Fruit fly (Drosophila melanogaster): ENCODE data around the gene Ent2.
A peak's percentile ranks its signal among the peaks of the same experiment; 100 is the strongest.

The Ent2 gene

DNA sequence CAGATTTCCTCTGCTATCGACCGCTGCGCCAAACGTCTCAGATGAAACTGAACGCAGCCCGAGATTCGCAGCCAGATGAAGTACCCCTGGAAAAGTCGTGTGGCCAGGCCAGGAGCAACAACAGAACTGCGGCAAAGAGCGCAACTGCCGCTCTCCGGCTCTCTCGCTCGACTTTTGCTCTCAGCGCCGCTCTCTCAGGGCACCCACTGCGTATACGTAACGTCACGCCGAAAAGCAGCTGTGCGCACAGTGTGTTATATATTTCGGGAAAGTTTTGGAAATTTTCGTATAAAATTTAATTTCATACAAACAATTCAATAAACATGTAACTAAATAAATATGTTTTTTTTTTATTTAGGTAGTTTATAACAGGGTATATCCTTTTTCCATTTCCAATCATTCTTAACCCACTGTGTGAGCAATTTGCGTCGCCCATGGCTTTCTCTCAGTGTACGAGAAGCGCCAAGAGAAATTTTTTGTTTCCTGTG lies 38.9 kb downstream of the Ent2 start, which contains the start of gene Dpp10 (continued):
- TF ChIP-seq CG8290 (GFP tag; optimal IDR thresholded peaks at IDR 0.05) (peak; percentile 2), CG8290 (tag; optimal IDR thresholded peaks at IDR 0.05) (peak in 1 of 2 experiments; percentile 75), CoRest (tag; optimal IDR thresholded peaks at IDR 0.05) (peak; percentile 91), aop (GFP tag; IDR thresholded peaks at IDR 0.05) (peak; percentile 51; the same call in 1 of the 2 replicates), CG12236 (GFP tag; optimal IDR thresholded peaks at IDR 0.05) (peak; percentile 59), tgo (GFP tag; IDR thresholded peaks at IDR 0.05) (peak; percentile 96), CG17829 (tag; optimal IDR thresholded peaks at IDR 0.05) (peak; percentile 75), Six4 (GFP tag; optimal IDR thresholded peaks at IDR 0.05) (peak; percentile 62), Gug (GFP tag; IDR thresholded peaks at IDR 0.05) (peak; percentile 90), B-H2 (GFP tag; optimal IDR thresholded peaks at IDR 0.05) (peak; percentile 94), Ssrp (tag; optimal IDR thresholded peaks at IDR 0.05) (peak; percentile 68), CG10462 (GFP tag; optimal IDR thresholded peaks at IDR 0.05) (peak; percentile 77), Jarid2 (GFP tag; optimal IDR thresholded peaks at IDR 0.05) (peak; percentile 55), sens-2 (GFP tag; IDR thresholded peaks at IDR 0.05) (peak; percentile 66; the same call in 1 of the 2 replicates), Hr3 (GFP tag; optimal IDR thresholded peaks at IDR 0.05) (peak; percentile 87), CG15601 (tag; optimal IDR thresholded peaks at IDR 0.05) (peak; percentile 32), CG6765 (GFP tag; optimal IDR thresholded peaks at IDR 0.05) (peak; percentile 85), Meics (GFP tag; optimal IDR thresholded peaks at IDR 0.05) (peak; percentile 94), CG10267 (tag; optimal IDR thresholded peaks at IDR 0.05) (peak; percentile 64), CG4730 (GFP tag; IDR thresholded peaks at IDR 0.05) (peak; percentile 95), hb (GFP tag; IDR thresholded peaks at IDR 0.05; ENCODE audit: partially characterized antibody) (no peak), B-H1 (GFP tag; IDR thresholded peaks at IDR 0.05) (peak; percentile 92), maf-S (GFP tag; optimal IDR thresholded peaks at IDR 0.05) (peak; percentile 77), mam (GFP tag; optimal IDR thresholded peaks at IDR 0.05) (peak; percentile 94), ranshi (GFP tag; IDR thresholded peaks at IDR 0.05) (peak; percentile 96), CG7987 (GFP tag; optimal IDR thresholded peaks at IDR 0.05) (peak; percentile 60), Mrtf (GFP tag; IDR thresholded peaks at IDR 0.05) (peak; percentile 96), stc (GFP tag; IDR thresholded peaks at IDR 0.05) (peak; percentile 95), CG2889 (GFP tag; IDR thresholded peaks at IDR 0.05) (peak; percentile 96), CG9609 (GFP tag; optimal IDR thresholded peaks at IDR 0.05) (peak; percentile 80), emc (GFP tag; optimal IDR thresholded peaks at IDR 0.05) (peak; percentile 83), ATbp (GFP tag; optimal IDR thresholded peaks at IDR 0.05) (peak; percentile 84), CG4424 (GFP tag; optimal IDR thresholded peaks at IDR 0.05) (peak; percentile 73), BEAF-32 (GFP tag; optimal IDR thresholded peaks at IDR 0.05) (no peak), amos (GFP tag; IDR thresholded peaks at IDR 0.05; ENCODE audit: partially characterized antibody) (no peak; the same call in 1 of the 2 replicates), Med (GFP tag) (peak; percentile 98), CG6689 (GFP tag; IDR thresholded peaks at IDR 0.05) (peak; percentile 94), pros (GFP tag; optimal IDR thresholded peaks at IDR 0.05) (no peak), dm (GFP tag; optimal IDR thresholded peaks at IDR 0.05) (peak; percentile 43), CG6654 (GFP tag; optimal IDR thresholded peaks at IDR 0.05) (peak; percentile 51), D19A (tag; optimal IDR thresholded peaks at IDR 0.05) (peak; percentile 77), Trl (optimal IDR thresholded peaks at IDR 0.05) (peak; percentile 44 to 76), Trl (GFP tag; optimal IDR thresholded peaks at IDR 0.05) (peak; percentile 69), kah (GFP tag; optimal IDR thresholded peaks at IDR 0.05) (peak; percentile 60), CG30403 (GFP tag; optimal IDR thresholded peaks at IDR 0.05) (peak; percentile 95), insv (GFP tag; optimal IDR thresholded peaks at IDR 0.05) (peak in 1 of 2 experiments; percentile 41), CG4617 (GFP tag; optimal IDR thresholded peaks at IDR 0.05; ENCODE audit: borderline replicate concordance) (peak; percentile 55), dmrt99B (tag; optimal IDR thresholded peaks at IDR 0.05) (peak; percentile 93), NC2α (GFP tag; optimal IDR thresholded peaks at IDR 0.05) (peak; percentile 30), CrebB (tag; optimal IDR thresholded peaks at IDR 0.05) (peak; percentile 90), CG34376 (GFP tag; optimal IDR thresholded peaks at IDR 0.05) (peak; percentile 93)

Measured in whole organism, embryonic.